Worm (Caenorhabditis elegans): Measurements from ENCODE around the gene F35G12.5.
A peak's percentile ranks its signal among the peaks of the same experiment; 100 is the strongest.

The F35G12.5 gene

DNA sequence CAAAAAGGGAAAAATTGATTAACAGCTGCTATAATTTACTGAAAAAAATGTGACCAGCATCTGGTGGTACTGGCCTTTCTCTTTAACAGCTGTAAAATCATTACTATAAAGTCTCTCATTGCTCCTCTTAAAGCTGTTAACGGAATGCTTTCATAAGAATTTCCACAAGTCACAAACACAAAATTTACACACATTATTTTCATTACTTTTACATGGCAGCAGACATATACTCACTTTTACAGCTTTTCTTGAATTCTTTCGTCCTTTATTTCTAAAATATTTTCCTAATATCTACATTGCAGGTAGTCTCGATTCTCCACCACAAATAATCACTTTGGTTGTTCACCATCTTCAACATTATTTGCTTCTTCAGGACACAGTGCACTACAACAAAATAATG lies 30.6 kb upstream of the F35G12.5 start, which contains the start of gene imph-1:
Gene imph-1, plus strand, starts transcription at position 301 of the 400 bp plus-strand sequence.
- TF ChIP-seq B0261.1 (tag; optimal IDR thresholded peaks at IDR 0.05): no peak
- TF ChIP-seq nhr-120 (GFP tag; IDR thresholded peaks at IDR 0.05): no peak
- no peak for TF ChIP-seq lin-54 (GFP tag; optimal IDR thresholded peaks at IDR 0.05)

DNA sequence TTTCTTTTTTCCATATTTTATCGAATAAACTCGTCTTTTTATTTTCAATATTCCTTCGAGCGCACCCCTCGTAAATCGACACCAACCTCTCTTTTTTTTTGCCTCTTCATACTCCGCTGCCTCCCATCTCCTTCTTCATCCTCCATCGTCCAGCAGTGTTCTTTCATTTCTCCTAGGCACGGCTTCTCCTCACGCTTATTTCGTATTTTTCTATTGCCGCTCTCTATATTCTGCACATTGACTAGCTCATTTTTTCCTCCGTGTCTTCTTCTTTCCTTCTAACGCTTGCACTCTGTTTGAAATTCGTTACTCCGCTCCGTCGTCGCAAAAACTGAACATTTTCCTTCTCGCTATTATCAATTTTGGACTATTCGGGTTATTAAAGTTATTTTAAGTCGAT lies 28.6 kb upstream of the F35G12.5 start:
- TF ChIP-seq snpc-1.3 (tag; optimal IDR thresholded peaks at IDR 0.05; ENCODE audit: insufficient read depth) (no peak), ekl-4 (GFP tag; IDR thresholded peaks at IDR 0.05) (no peak), repo-1 (tag; optimal IDR thresholded peaks at IDR 0.05) (peak; percentile 28)

ce11 chrIII:4560393-4560890 lies 23.5 kb upstream of the F35G12.5 start:
- TF ChIP-seq ztf-26 (tag; optimal IDR thresholded peaks at IDR 0.05) (peak; percentile 16), atf-7 (tag; optimal IDR thresholded peaks at IDR 0.05) (peak; percentile 72), nhr-120 (GFP tag; IDR thresholded peaks at IDR 0.05) (no peak), zfh-2 (GFP tag; conservative IDR thresholded peaks at IDR 0.05) (peak; percentile 87), B0336.3 (GFP tag; IDR thresholded peaks at IDR 0.05) (peak; percentile 64), snpc-4 (GFP tag; optimal IDR thresholded peaks at IDR 0.05) (no peak), snpc-4 (tag; optimal IDR thresholded peaks at IDR 0.05) (peak in 2 of 4 experiments; percentile 6 to 10), pbrm-1 (GFP tag; IDR thresholded peaks at IDR 0.05) (peak; percentile 72), unc-130 (GFP tag; optimal IDR thresholded peaks at IDR 0.05) (peak; percentile 3), ztf-28 (GFP tag; IDR thresholded peaks at IDR 0.05) (no peak), F37B4.10 (GFP tag; IDR thresholded peaks at IDR 0.05) (no peak), ztf-22 (GFP tag; optimal IDR thresholded peaks at IDR 0.05) (peak; percentile 22), C06A6.2 (GFP tag; conservative IDR thresholded peaks at IDR 0.05) (0 out of 2 replicates have a peak, but pooled peaks have one; percentile 49), ztf-3 (GFP tag; optimal IDR thresholded peaks at IDR 0.05) (no peak), somi-1 (GFP tag; optimal IDR thresholded peaks at IDR 0.05) (no peak), lin-35 (GFP tag; optimal IDR thresholded peaks at IDR 0.05) (peak in 1 of 3 experiments; percentile 36), Y67H2A.10 (GFP tag; conservative IDR thresholded peaks at IDR 0.05) (no peak), madf-3 (GFP tag; IDR thresholded peaks at IDR 0.05) (no peak), nhr-80 (tag; optimal IDR thresholded peaks at IDR 0.05) (peak; percentile 70), snpc-1.3 (tag; optimal IDR thresholded peaks at IDR 0.05; ENCODE audit: insufficient read depth) (no peak), dox-1 (GFP tag; IDR thresholded peaks at IDR 0.05) (peak; percentile 71), nfyb-1 (GFP tag; IDR thresholded peaks at IDR 0.05) (no peak), K12H6.12 (tag; optimal IDR thresholded peaks at IDR 0.05) (peak; percentile 58), cebp-1 (GFP tag; IDR thresholded peaks at IDR 0.05) (no peak), cebp-1 (tag; optimal IDR thresholded peaks at IDR 0.05) (peak; percentile 53), aptf-2 (GFP tag; conservative IDR thresholded peaks at IDR 0.05) (no peak), attf-5 (GFP tag; optimal IDR thresholded peaks at IDR 0.05) (peak; percentile 35), ceh-40 (GFP tag; IDR thresholded peaks at IDR 0.05) (no peak), lin-40 (tag; optimal IDR thresholded peaks at IDR 0.05) (peak; percentile 68), tbp1 (GFP tag; optimal IDR thresholded peaks at IDR 0.05) (peak; percentile 17), xnd-1 (tag; optimal IDR thresholded peaks at IDR 0.05) (no peak), ceh-58 (GFP tag; IDR thresholded peaks at IDR 0.05) (no peak), mcd-1 (GFP tag; IDR thresholded peaks at IDR 0.05) (peak; percentile 50), sptf-2 (GFP tag; optimal IDR thresholded peaks at IDR 0.05) (no peak), hmg-1.2 (GFP tag; IDR thresholded peaks at IDR 0.05) (peak; percentile 94), K11D2.4 (GFP tag; IDR thresholded peaks at IDR 0.05) (no peak)
